Fruit fly (Drosophila melanogaster): ENCODE measurements around the gene Cpr66D.

The Cpr66D gene

DNA sequence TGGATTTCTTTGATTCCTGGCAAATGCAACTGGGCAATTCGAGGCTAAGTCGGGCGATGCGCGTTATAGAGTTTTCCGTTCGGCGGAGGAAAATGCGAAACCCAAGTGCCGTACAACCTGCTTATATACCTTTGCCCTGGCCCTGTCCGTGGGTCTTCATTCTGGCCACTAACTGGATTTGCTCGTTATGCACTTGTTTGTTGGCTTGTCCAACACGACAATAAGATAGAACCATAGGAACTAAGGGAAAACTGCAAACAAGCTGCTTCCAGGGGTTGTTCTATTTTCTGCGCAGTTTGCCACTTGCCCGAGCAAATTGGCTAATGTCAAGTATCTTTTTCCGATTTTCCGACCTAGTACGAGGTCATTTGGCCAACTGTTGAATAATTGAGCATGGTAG, 8.6 kb downstream of the Cpr66D start, which contains the start of gene Arr2:
Gene Arr2, minus strand, starts transcription at position 101 of the 400 bp plus-strand sequence.
- TF ChIP-seq dpn (GFP tag; optimal IDR thresholded peaks at IDR 0.05), result no peak
- TF ChIP-seq CG15696 (tag; optimal IDR thresholded peaks at IDR 0.05), result no peak

dm6 chr3L:8651876-8652571, 11.8 kb downstream of the Cpr66D start:
- TF ChIP-seq phol (tag; optimal IDR thresholded peaks at IDR 0.05) (peak; percentile 22), CG32532 (GFP tag; IDR thresholded peaks at IDR 0.05) (peak; percentile 51; the same call in 1 of the 2 replicates), lbe (GFP tag; optimal IDR thresholded peaks at IDR 0.05) (no peak), CG42726 (GFP tag; IDR thresholded peaks at IDR 0.05; ENCODE audit: partially characterized antibody) (peak; percentile 73), Dp (GFP tag; optimal IDR thresholded peaks at IDR 0.05) (peak; percentile 26), wdn (GFP tag; IDR thresholded peaks at IDR 0.05) (no peak), CG15696 (tag; optimal IDR thresholded peaks at IDR 0.05) (peak; percentile 20), CG14710 (tag; optimal IDR thresholded peaks at IDR 0.05) (peak; percentile 9), Ptx1 (GFP tag; IDR thresholded peaks at IDR 0.05) (0 out of 2 replicates have a peak, but pooled peaks have one; percentile 11), otp (GFP tag; IDR thresholded peaks at IDR 0.05) (no peak), h (optimal IDR thresholded peaks at IDR 0.05) (no peak), CG2199 (GFP tag; IDR thresholded peaks at IDR 0.05) (0 out of 3 replicates have a peak, but pooled peaks have one; percentile 26), pita (GFP tag; optimal IDR thresholded peaks at IDR 0.05) (peak; percentile 31), Opbp (GFP tag; IDR thresholded peaks at IDR 0.05; ENCODE audit: partially characterized antibody) (peak; percentile 60; the same call in 1 of the 3 replicates), CG4424 (GFP tag; optimal IDR thresholded peaks at IDR 0.05) (peak; percentile 4), dm (GFP tag; optimal IDR thresholded peaks at IDR 0.05) (no peak), amos (GFP tag; IDR thresholded peaks at IDR 0.05; ENCODE audit: partially characterized antibody) (peak; percentile 65), CG8478 (optimal IDR thresholded peaks at IDR 0.05) (peak; percentile 78), nmo (GFP tag; optimal IDR thresholded peaks at IDR 0.05) (peak; percentile 14), Abd-B (GFP tag; optimal IDR thresholded peaks at IDR 0.05) (peak; percentile 41), CG8924 (tag; optimal IDR thresholded peaks at IDR 0.05) (no peak), Jarid2 (GFP tag; optimal IDR thresholded peaks at IDR 0.05) (peak; percentile 3), knrl (GFP tag; IDR thresholded peaks at IDR 0.05; ENCODE audit: partially characterized antibody) (peak; percentile 64; the same call in 1 of the 3 replicates), Xbp1 (GFP tag; optimal IDR thresholded peaks at IDR 0.05) (peak; percentile 26), bbx (GFP tag; IDR thresholded peaks at IDR 0.05; ENCODE audit: partially characterized antibody) (peak; percentile 30; the same call in 1 of the 2 replicates), Myb (GFP tag; optimal IDR thresholded peaks at IDR 0.05) (peak; percentile 97), CG3726 (GFP tag; IDR thresholded peaks at IDR 0.05) (no peak), chn (GFP tag; optimal IDR thresholded peaks at IDR 0.05) (no peak), salm (tag; optimal IDR thresholded peaks at IDR 0.05) (no peak), sens (GFP tag) (peak; percentile 23), zen (tag; optimal IDR thresholded peaks at IDR 0.05) (peak; percentile 32), Lpt (GFP tag; optimal IDR thresholded peaks at IDR 0.05) (no peak), Hmr (GFP tag; optimal IDR thresholded peaks at IDR 0.05) (no peak), CG3838 (GFP tag; optimal IDR thresholded peaks at IDR 0.05) (no peak), E2f2 (GFP tag; IDR thresholded peaks at IDR 0.05) (peak; percentile 37; the same call in 1 of the 2 replicates), hb (GFP tag; IDR thresholded peaks at IDR 0.05; ENCODE audit: partially characterized antibody) (no peak), CG3847 (GFP tag; IDR thresholded peaks at IDR 0.05) (0 out of 2 replicates have a peak, but pooled peaks have one; percentile 17), CG31441 (GFP tag; IDR thresholded peaks at IDR 0.05) (no peak), CTCF (GFP tag; optimal IDR thresholded peaks at IDR 0.05) (peak; percentile 96), chinmo (GFP tag; IDR thresholded peaks at IDR 0.05; ENCODE audit: partially characterized antibody) (peak; percentile 77; the same call in 1 of the 4 replicates), CG10543 (GFP tag; optimal IDR thresholded peaks at IDR 0.05) (no peak), slbo (GFP tag; IDR thresholded peaks at IDR 0.05) (peak; percentile 37; the same call in 1 of the 2 replicates), lov (optimal IDR thresholded peaks at IDR 0.05) (no peak), lov (GFP tag; IDR thresholded peaks at IDR 0.05) (no peak), HmgZ (tag; optimal IDR thresholded peaks at IDR 0.05) (peak; percentile 1), Kr (GFP tag; optimal IDR thresholded peaks at IDR 0.05) (no peak), shn (GFP tag; optimal IDR thresholded peaks at IDR 0.05) (no peak)
